Worm (Caenorhabditis elegans) whole organism, mixed stage, embryonic: ENCODE data around the gene F46B3.16.

Experiments
- ceh-39 ChIP-seq: fragments of 150-350 bp; optimal IDR thresholded peaks from 2 replicates; lab custom pipeline; 2014; ENCODE audit warnings: missing biosample characterization, missing genetic modification characterization
- ceh-83 ChIP-seq: fragments of 200-800 bp; sonication (Bioruptor generic); optimal IDR thresholded peaks from 2 replicates; lab custom pipeline; 2018; ENCODE audit warnings: mild to moderate bottlenecking, missing genetic modification characterization, missing compliant biosample characterization
- cnd-1 ChIP-seq: fragments of 200-800 bp; sonication (Bioruptor generic); optimal IDR thresholded peaks from 2 replicates; lab custom pipeline; 2018; ENCODE audit warnings: mild to moderate bottlenecking, missing genetic modification characterization, missing compliant biosample characterization
- flh-1 ChIP-seq: fragments of 200-800 bp; sonication (Bioruptor generic); optimal IDR thresholded peaks from 2 replicates; lab custom pipeline; 2018; ENCODE audit warnings: mild to moderate bottlenecking, missing genetic modification characterization, moderate library complexity, missing compliant biosample characterization
- lin-13 ChIP-seq: fragments of 150-350 bp; optimal IDR thresholded peaks from 2 replicates; lab custom pipeline; 2014; ENCODE audit warnings: missing biosample characterization, missing genetic modification characterization
- nhr-237 ChIP-seq: fragments of 150-350 bp; optimal IDR thresholded peaks from 2 replicates; lab custom pipeline; 2014; ENCODE audit warnings: missing biosample characterization, missing genetic modification characterization
- nhr-76 ChIP-seq: sonication (generic microtip); optimal IDR thresholded peaks from 2 replicates; lab custom pipeline; 2017; ENCODE audit warnings: missing biosample characterization, missing genetic modification characterization
- pha-4 ChIP-seq: fragments of 150-350 bp; optimal IDR thresholded peaks from 2 replicates; lab custom pipeline; 2018; ENCODE audit warnings: missing biosample characterization, missing genetic modification reagents, missing genetic modification characterization
- snpc-4 ChIP-seq: fragments of 150-350 bp; optimal IDR thresholded peaks from 2 replicates; lab custom pipeline; 2014; ENCODE audit warnings: missing biosample characterization, missing genetic modification characterization
- sptf-1 ChIP-seq: sonication (generic microtip); optimal IDR thresholded peaks from 2 replicates; lab custom pipeline; 2017; ENCODE audit warnings: mild to moderate bottlenecking, missing genetic modification characterization, moderate library complexity, missing compliant biosample characterization

ce11 chrV:20604606-20605155 is 29.7 kb upstream of the F46B3.16 start, which contains the start of gene ttr-57:
- no peak for TF ChIP-seq sptf-1 (tag; lab: Kevin White, UChicago)
- no peak for TF ChIP-seq lin-13 (tag; lab: Kevin White, UChicago)
- TF ChIP-seq nhr-76 (tag; lab: Kevin White, UChicago) = no peak
- no peak for TF ChIP-seq pha-4
- no peak for TF ChIP-seq ceh-83 (GFP tag; lab: Kevin White, UChicago)
- TF ChIP-seq snpc-4 (tag; lab: Kevin White, UChicago) = no peak
- no peak for TF ChIP-seq flh-1
- TF ChIP-seq nhr-237 = no peak
- TF ChIP-seq ceh-39 (tag; lab: Kevin White, UChicago) = no peak
- TF ChIP-seq cnd-1 = no peak
